Worm (Caenorhabditis elegans): ENCODE measurements around the gene F25H9.6.
A peak's percentile ranks its signal among the peaks of the same experiment; 100 is the strongest.

F25H9.6 gene

ce11 chrV:13515115-13515514, 47.0 kb upstream of the F25H9.6 start, which contains the start of gene semi-1 (continued):
- TF ChIP-seq F23B12.7 (tag; optimal IDR thresholded peaks at IDR 0.05; ENCODE audit: insufficient read depth) = no peak
- TF ChIP-seq D2030.7 (GFP tag; IDR thresholded peaks at IDR 0.05) = no peak

- TF ChIP-seq ceh-91 (GFP tag; IDR thresholded peaks at IDR 0.05) = no peak
- TF ChIP-seq snpc-4 (GFP tag; optimal IDR thresholded peaks at IDR 0.05) = no peak
- no peak for TF ChIP-seq snpc-4 (tag; optimal IDR thresholded peaks at IDR 0.05)
- no peak for TF ChIP-seq ztf-18 (tag; optimal IDR thresholded peaks at IDR 0.05)
- TF ChIP-seq madf-10 (tag; optimal IDR thresholded peaks at IDR 0.05) = no peak
- no peak for TF ChIP-seq let-607 (tag; optimal IDR thresholded peaks at IDR 0.05)
- TF ChIP-seq bed-2 (GFP tag; IDR thresholded peaks at IDR 0.05) = no peak
- no peak for TF ChIP-seq dpl-1 (GFP tag; optimal IDR thresholded peaks at IDR 0.05)
- no peak for TF ChIP-seq C17E4.6 (GFP tag; IDR thresholded peaks at IDR 0.05)
- TF ChIP-seq ztf-28 (GFP tag; IDR thresholded peaks at IDR 0.05) = no peak
- no peak for TF ChIP-seq mxl-1 (tag; optimal IDR thresholded peaks at IDR 0.05)
Measured at ce11 chrV:13512515-13512914, 44.4 kb upstream of the F25H9.6 start.

- no peak for TF ChIP-seq dox-1 (GFP tag; IDR thresholded peaks at IDR 0.05)
- TF ChIP-seq Y67H2A.10 (GFP tag; conservative IDR thresholded peaks at IDR 0.05) = no peak
- no peak for TF ChIP-seq rpc-1 (optimal IDR thresholded peaks at IDR 0.05)
- no peak for TF ChIP-seq rpc-1 (tag; optimal IDR thresholded peaks at IDR 0.05)
- TF ChIP-seq egl-44 (GFP tag; IDR thresholded peaks at IDR 0.05) = no peak
- TF ChIP-seq Y53G8AR.9 (GFP tag; conservative IDR thresholded peaks at IDR 0.05) = no peak
- TF ChIP-seq cebp-1 (GFP tag; IDR thresholded peaks at IDR 0.05) = no peak
- no peak for TF ChIP-seq cebp-1 (tag; optimal IDR thresholded peaks at IDR 0.05)
- no peak for TF ChIP-seq tbp1 (GFP tag; optimal IDR thresholded peaks at IDR 0.05)
Measured at ce11 chrV:13511618-13512017, 43.5 kb upstream of the F25H9.6 start, which contains the start of gene avr-15. avr-15 (minus strand) TSS chrV:13511718.

ce11 chrV:13509504-13509903, 41.3 kb upstream of the F25H9.6 start:
- TF ChIP-seq rec-8 (tag; optimal IDR thresholded peaks at IDR 0.05) (peak in 1 of 2 experiments; percentile 13), ztf-25 (GFP tag; IDR thresholded peaks at IDR 0.05) (0 out of 2 replicates have a peak, but pooled peaks have one; percentile 63), rpc-1 (optimal IDR thresholded peaks at IDR 0.05) (peak; percentile 46), rpc-1 (tag; optimal IDR thresholded peaks at IDR 0.05) (peak; percentile 74), madf-8 (GFP tag; conservative IDR thresholded peaks at IDR 0.05) (0 out of 2 replicates have a peak, but pooled peaks have one; percentile 17), B0261.1 (tag; optimal IDR thresholded peaks at IDR 0.05) (peak; percentile 56), D2030.7 (GFP tag; IDR thresholded peaks at IDR 0.05) (peak; percentile 40; the same call in 1 of the 2 replicates), him-1 (tag; optimal IDR thresholded peaks at IDR 0.05) (peak; percentile 11), tbp1 (GFP tag; optimal IDR thresholded peaks at IDR 0.05) (peak; percentile 80)

- peak; percentile 77 for TF ChIP-seq tbp1 (GFP tag; optimal IDR thresholded peaks at IDR 0.05)
- TF ChIP-seq rpc-1 (optimal IDR thresholded peaks at IDR 0.05) = peak; percentile 37
- TF ChIP-seq rpc-1 (tag; optimal IDR thresholded peaks at IDR 0.05) = peak; percentile 70
- peak; percentile 46 for TF ChIP-seq B0261.1 (tag; optimal IDR thresholded peaks at IDR 0.05)
- peak; percentile 38 for TF ChIP-seq him-1 (tag; optimal IDR thresholded peaks at IDR 0.05)
Measured at ce11 chrV:13507078-13507477, 38.9 kb upstream of the F25H9.6 start.

- no peak for TF ChIP-seq lin-40 (tag; optimal IDR thresholded peaks at IDR 0.05)
- TF ChIP-seq mxl-1 (tag; optimal IDR thresholded peaks at IDR 0.05) = no peak
- no peak for TF ChIP-seq rcor-1 (GFP tag; IDR thresholded peaks at IDR 0.05)
- no peak for TF ChIP-seq unc-130 (GFP tag; optimal IDR thresholded peaks at IDR 0.05)
- no peak for TF ChIP-seq dpl-1 (GFP tag; optimal IDR thresholded peaks at IDR 0.05)
- no peak for TF ChIP-seq T07F8.4 (tag; optimal IDR thresholded peaks at IDR 0.05)
Measured at ce11 chrV:13506321-13506720, 38.2 kb upstream of the F25H9.6 start, which contains the start of gene R11G10.4. R11G10.4 (plus strand) TSS chrV:13506621.
